Fruit fly (Drosophila melanogaster) whole organism, wandering third instar larva: Measurements from ENCODE around the gene CG14377.

Experiments
- Abd-B ChIP-seq: fragments of >200 bp; optimal IDR thresholded peaks from 2 replicates; lab custom pipeline; 2017; ENCODE audit warnings: missing biosample characterization, missing genetic modification characterization
- CG32264 ChIP-seq: fragments of 200-800 bp; sonication (Bioruptor generic); optimal IDR thresholded peaks from 2 replicates; lab custom pipeline; 2016; ENCODE audit warnings: missing biosample characterization, missing genetic modification characterization
- CG9705 ChIP-seq: fragments of 200-800 bp; sonication (Bioruptor generic); optimal IDR thresholded peaks from 2 replicates; lab custom pipeline; 2018; ENCODE audit warnings: missing biosample characterization, mild to moderate bottlenecking, missing genetic modification characterization
- CrebA ChIP-seq: fragments of 200-800 bp; sonication (Bioruptor generic); optimal IDR thresholded peaks from 2 replicates; lab custom pipeline; 2016; ENCODE audit warnings: missing biosample characterization, mild to moderate bottlenecking, missing genetic modification characterization, borderline replicate concordance
- Dfd ChIP-seq: fragments of >200 bp; optimal IDR thresholded peaks from 2 replicates; lab custom pipeline; 2017; ENCODE audit warnings: missing biosample characterization, missing genetic modification characterization
- Dif ChIP-seq: fragments of 200-275, 200-300 bp; sonication (Bioruptor generic); optimal IDR thresholded peaks from 2 replicates; lab custom pipeline; 2018; ENCODE audit warnings: missing biosample characterization, missing genetic modification characterization; ENCODE audit not compliant: partially characterized antibody
- GATAd ChIP-seq: sonication (Bioruptor generic); optimal IDR thresholded peaks from 2 replicates; lab custom pipeline; 2016; ENCODE audit warnings: missing biosample characterization, missing genetic modification characterization
- HLH106 ChIP-seq: fragments of 200-800 bp; optimal IDR thresholded peaks from 3 replicates; lab custom pipeline; 2019; ENCODE audit warnings: missing biosample characterization, mild to moderate bottlenecking, missing genetic modification characterization, moderate library complexity
- Hnf4 ChIP-seq: fragments of 200-800 bp; sonication (Bioruptor generic); optimal IDR thresholded peaks from 2 replicates; lab custom pipeline; 2016; ENCODE audit warnings: missing biosample characterization, mild to moderate bottlenecking, missing genetic modification characterization
- Hr83 ChIP-seq: fragments of 200-300 bp; sonication (Bioruptor generic); optimal IDR thresholded peaks from 2 replicates; lab custom pipeline; 2016; ENCODE audit warnings: missing biosample characterization, mild to moderate bottlenecking, missing genetic modification characterization, moderate library complexity; ENCODE audit not compliant: poor library complexity, severe bottlenecking
- Jra ChIP-seq: sonication (Bioruptor generic); optimal IDR thresholded peaks from 2 replicates; lab custom pipeline; 2016; ENCODE audit warnings: missing biosample characterization, missing genetic modification characterization
- Mio ChIP-seq: sonication (Bioruptor generic); optimal IDR thresholded peaks from 2 replicates; lab custom pipeline; 2016; ENCODE audit warnings: missing biosample characterization, missing genetic modification characterization
- Myc ChIP-seq: fragments of >200 bp; optimal IDR thresholded peaks from 2 replicates; lab custom pipeline; 2017
- N ChIP-seq: fragments of >200 bp; optimal IDR thresholded peaks from 2 replicates; lab custom pipeline; 2018; ENCODE audit warnings: missing biosample characterization, missing external identifiers, missing genetic modification characterization
- Rel ChIP-seq, 2 experiments: fragments of 200-800 bp; sonication (Bioruptor generic) in 1 of 2; optimal IDR thresholded peaks; 2 replicates in 1 of 2; 3 replicates in 1 of 2; lab custom pipeline; 2016 to 2019; ENCODE audit warnings: mild to moderate bottlenecking in 2 of 2, missing biosample characterization in 2 of 2, missing genetic modification characterization in 2 of 2, moderate library complexity in 1 of 2
- Sp1 ChIP-seq: fragments of 200-800 bp; sonication (Bioruptor generic); optimal IDR thresholded peaks from 3 replicates; lab custom pipeline; 2019; ENCODE audit warnings: missing biosample characterization, mild to moderate bottlenecking, missing genetic modification characterization, moderate library complexity
- br ChIP-seq: fragments of 200-800 bp; sonication (Bioruptor generic); optimal IDR thresholded peaks from 2 replicates; lab custom pipeline; 2016; ENCODE audit warnings: missing biosample characterization, missing genetic modification characterization
- dl ChIP-seq, 2 experiments: fragments of 175-275, 200-275 bp in 1 of 2; fragments of 200-275 bp in 1 of 2; sonication (Bioruptor generic); optimal IDR thresholded peaks; lab custom pipeline; 2018; ENCODE audit warnings: mild to moderate bottlenecking in 2 of 2, missing biosample characterization in 2 of 2, missing genetic modification characterization in 2 of 2, moderate library complexity in 2 of 2; ENCODE audit not compliant: partially characterized antibody in 2 of 2, insufficient read depth in 1 of 2
- dsf ChIP-seq: sonication (Bioruptor generic); optimal IDR thresholded peaks from 2 replicates; lab custom pipeline; 2016; ENCODE audit warnings: missing biosample characterization, missing genetic modification characterization, borderline replicate concordance
- ey ChIP-seq: fragments of 200-800 bp; sonication (Bioruptor generic); optimal IDR thresholded peaks from 2 replicates; lab custom pipeline; 2016; ENCODE audit warnings: missing biosample characterization, missing genetic modification characterization
- foxo ChIP-seq, 2 experiments: fragments of 200-800 bp; sonication (Bioruptor generic); optimal IDR thresholded peaks; 2 replicates in 1 of 2; 3 replicates in 1 of 2; lab custom pipeline; 2016 to 2017; ENCODE audit warnings: missing biosample characterization in 2 of 2, missing genetic modification characterization in 2 of 2
- fru ChIP-seq: fragments of 200-800 bp; sonication (Bioruptor generic); optimal IDR thresholded peaks from 3 replicates; lab custom pipeline; 2016; ENCODE audit warnings: missing biosample characterization, mild to moderate bottlenecking, missing genetic modification characterization
- lola ChIP-seq: fragments of >200 bp; optimal IDR thresholded peaks from 2 replicates; lab custom pipeline; 2017; ENCODE audit warnings: missing biosample characterization, missing genetic modification characterization
- pan ChIP-seq: fragments of >200 bp; optimal IDR thresholded peaks from 2 replicates; lab custom pipeline; 2017
- psq ChIP-seq: fragments of 200-800 bp; sonication (Bioruptor generic); optimal IDR thresholded peaks from 3 replicates; lab custom pipeline; 2017; ENCODE audit warnings: missing biosample characterization, mild to moderate bottlenecking, missing genetic modification characterization, moderate library complexity
- sv ChIP-seq: fragments of 200-800 bp; sonication (Bioruptor generic); optimal IDR thresholded peaks from 3 replicates; lab custom pipeline; 2016; ENCODE audit warnings: missing biosample characterization, missing genetic modification characterization
- tai ChIP-seq: sonication (Bioruptor generic); optimal IDR thresholded peaks from 2 replicates; lab custom pipeline; 2016; ENCODE audit warnings: missing biosample characterization, missing genetic modification characterization
- usp ChIP-seq: fragments of >200 bp; optimal IDR thresholded peaks from 2 replicates; lab custom pipeline; 2017; ENCODE audit warnings: missing biosample characterization, missing genetic modification characterization
- woc ChIP-seq: sonication (Bioruptor generic); optimal IDR thresholded peaks from 2 replicates; lab custom pipeline; 2016; ENCODE audit warnings: missing biosample characterization, mild to moderate bottlenecking, missing genetic modification characterization

CG14377 gene

DNA sequence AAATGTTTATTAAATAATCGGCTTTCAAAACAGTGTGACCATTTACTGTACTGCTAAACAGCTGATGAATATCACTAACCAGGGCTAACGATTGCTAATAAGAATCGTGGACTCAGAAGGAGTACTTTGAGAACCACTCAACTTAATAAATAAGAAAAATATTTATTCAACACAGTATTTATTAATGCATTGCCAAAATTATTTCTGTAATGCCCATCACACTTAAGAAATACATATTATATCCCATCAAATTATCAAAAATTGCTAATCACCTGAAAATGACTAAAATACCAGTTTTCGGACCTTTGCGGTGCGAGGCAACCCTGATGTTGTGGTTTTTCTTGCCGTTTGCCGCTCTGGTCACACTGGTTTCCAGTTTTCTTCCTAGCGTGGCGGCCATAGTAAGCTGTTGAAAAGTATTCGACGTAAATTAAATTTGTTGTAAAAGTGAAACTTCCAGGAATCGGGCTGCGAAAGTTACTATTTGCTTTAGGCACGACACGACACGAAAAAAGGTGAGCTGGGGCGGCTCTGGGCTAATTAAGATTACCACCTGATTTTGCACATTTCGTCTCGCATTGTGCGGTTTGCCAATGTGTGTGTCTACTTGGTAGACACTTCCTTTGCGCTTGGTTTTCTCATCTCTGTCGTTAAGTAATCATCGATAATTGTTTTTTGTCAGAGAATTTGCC is 15.7 kb upstream of the CG14377 start, which contains the start of the genes mRpS21 and Droj2 (continued):
- TF ChIP-seq foxo (GFP tag; optimal IDR thresholded peaks at IDR 0.05; lab: Kevin White, UChicago) (peak in 1 of 2 experiments; percentile 51), Dif (no peak), sv (peak; percentile 55), woc (GFP tag; lab: Kevin White, UChicago) (peak; percentile 60), ey (GFP tag; lab: Kevin White, UChicago) (peak; percentile 3), Hr83 (no peak), Hnf4 (peak; percentile 46), pan (lab: Kevin White, UChicago) (no peak), Jra (GFP tag; lab: Kevin White, UChicago) (peak; percentile 43), usp (GFP tag; lab: Kevin White, UChicago) (no peak)
- TF ChIP-seq, all 38 proteins: peak for 17

DNA sequence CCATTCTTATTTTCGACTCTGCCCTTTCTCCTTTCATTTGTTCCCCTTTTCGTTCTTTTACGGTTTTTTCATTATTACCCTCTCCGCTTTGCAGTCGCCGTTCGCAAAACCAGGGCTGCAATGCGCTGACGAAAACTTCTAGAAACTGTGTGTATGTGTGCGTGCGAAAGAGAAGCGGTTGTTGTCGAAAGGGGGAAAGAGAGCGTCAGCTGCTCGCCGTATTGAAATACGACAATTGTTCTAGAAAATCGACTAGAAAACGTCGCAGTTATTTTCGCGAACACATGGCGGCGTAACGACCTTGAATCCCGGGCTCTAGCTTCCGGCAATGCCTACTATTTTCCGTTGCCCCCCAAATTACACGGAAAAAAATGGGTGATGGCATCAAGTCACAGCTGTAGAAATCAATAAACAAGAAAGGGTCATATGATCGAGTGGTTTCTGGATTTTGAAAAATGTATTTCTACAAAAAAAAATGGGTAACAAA is 14.9 kb upstream of the CG14377 start:
- TF ChIP-seq psq (GFP tag; lab: Kevin White, UChicago) (peak; percentile 99), lola (GFP tag; lab: Kevin White, UChicago) (peak; percentile 56), dl (GFP tag; optimal IDR thresholded peaks at IDR 0.05; lab: Kevin White, UChicago; ENCODE audit: insufficient read depth in 1 of 2, partially characterized antibody in 2 of 2) (no peak)
- TF ChIP-seq, all 38 proteins: peak for 2

DNA sequence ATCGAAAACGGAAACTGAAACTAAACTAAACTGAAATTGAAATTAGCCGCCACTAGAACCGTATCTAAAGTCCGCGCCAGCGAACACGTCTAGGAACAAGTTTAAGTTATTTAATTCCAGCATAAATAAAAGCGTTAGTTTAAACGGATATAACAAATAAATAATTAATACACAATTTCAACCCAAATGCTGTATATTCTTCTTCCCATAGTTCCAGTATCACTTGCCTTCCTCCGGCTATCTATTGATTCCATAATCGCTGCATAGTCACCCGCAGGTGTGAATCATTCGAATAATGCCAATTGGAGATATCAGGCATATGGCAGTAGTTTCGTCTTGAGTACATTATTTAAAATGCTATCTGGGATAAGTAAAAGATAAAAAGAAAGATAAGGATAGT is 12.5 kb upstream of the CG14377 start:
- TF ChIP-seq CG9705 (no peak), HLH106 (tag; lab: Kevin White, UChicago) (no peak), Myc (lab: Kevin White, UChicago) (no peak), sv (no peak), Hnf4 (no peak), tai (GFP tag; lab: Kevin White, UChicago) (no peak), CrebA (GFP tag; lab: Kevin White, UChicago) (no peak), ey (GFP tag; lab: Kevin White, UChicago) (no peak), Dfd (GFP tag; lab: Kevin White, UChicago) (no peak), Sp1 (GFP tag; lab: Kevin White, UChicago) (no peak), GATAd (GFP tag; lab: Kevin White, UChicago) (no peak), br (GFP tag; lab: Kevin White, UChicago) (no peak)

DNA sequence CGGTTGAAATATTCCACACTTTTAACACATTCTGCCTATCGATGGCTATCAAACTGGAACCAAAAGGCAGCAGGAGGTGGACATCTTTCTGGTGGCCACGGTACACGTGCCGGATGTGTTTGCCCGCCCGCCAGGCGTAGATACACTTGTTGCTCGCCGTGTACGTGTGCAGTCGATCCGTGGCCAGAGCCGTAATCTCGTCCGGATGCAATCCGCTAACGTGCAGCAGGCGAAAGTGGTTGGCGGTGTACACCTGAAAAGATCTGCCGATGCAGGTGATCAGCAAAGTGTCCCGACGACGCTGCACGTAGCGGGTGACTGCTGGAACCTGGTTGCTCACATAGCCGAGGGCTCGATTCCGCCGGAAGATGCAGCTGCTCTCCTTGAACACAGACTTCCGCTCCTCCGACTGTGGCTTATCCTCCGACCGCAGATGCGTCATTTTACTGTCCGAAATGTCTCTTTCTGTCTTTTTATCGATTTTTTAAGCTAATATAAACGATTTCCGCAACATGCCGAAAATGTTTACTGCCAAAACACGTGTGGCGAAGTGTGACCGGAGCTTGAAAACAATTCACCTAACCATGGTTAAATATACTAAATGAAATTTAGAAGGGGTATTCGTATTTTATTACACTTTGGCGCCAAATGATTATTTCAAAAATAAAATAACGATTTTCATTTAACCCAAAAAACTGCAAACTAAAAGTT is 9.3 kb upstream of the CG14377 start, which contains the start of gene CG9799:
CG9799 (minus strand) TSS at position 550 of the 711 bp plus-strand sequence.
- TF ChIP-seq Abd-B (GFP tag; lab: Kevin White, UChicago) (no peak), Myc (lab: Kevin White, UChicago) (peak; percentile 14)

DNA sequence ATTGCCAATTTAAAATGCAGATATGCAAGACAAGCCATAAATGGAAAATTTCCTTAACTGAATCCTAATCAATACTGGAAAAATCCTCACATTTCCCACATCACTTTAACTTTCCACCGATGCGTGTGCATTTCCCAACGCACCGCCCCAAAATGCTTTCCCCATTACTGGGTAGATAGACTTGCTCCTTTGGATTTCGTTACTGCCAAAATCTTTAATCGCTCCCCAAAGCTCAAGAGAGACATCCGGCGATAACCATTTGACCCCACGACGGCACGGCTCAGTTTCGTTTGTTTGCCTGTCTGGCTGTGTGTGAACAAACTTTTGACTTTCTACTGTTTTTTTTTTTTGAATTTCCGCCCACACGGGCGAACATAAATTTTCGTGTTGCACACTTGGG is 7.1 kb upstream of the CG14377 start:
- TF ChIP-seq fru (GFP tag; lab: Kevin White, UChicago) (peak; percentile 18), dl (GFP tag; optimal IDR thresholded peaks at IDR 0.05; lab: Kevin White, UChicago; ENCODE audit: insufficient read depth in 1 of 2, partially characterized antibody in 2 of 2) (no peak)

DNA sequence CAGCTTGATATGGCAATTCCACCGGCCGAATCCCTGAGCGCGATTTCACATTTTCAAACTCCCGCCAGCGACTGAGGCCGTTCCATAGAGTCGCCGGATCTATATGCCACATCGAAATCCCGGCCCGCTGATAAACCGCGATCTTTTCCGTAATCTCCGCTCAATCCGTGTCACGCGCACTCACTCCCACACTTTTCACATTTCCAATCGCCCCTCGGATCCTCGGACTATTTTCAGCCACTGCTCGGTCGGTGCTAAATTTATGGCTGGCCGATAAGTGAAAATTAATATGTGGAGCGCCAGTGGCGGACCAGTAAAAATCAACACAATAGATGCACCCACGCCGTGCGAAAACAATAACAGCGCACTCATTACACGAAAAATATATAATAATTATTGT is 4.6 kb upstream of the CG14377 start:
- TF ChIP-seq HLH106 (tag; lab: Kevin White, UChicago), result no peak
- TF ChIP-seq Myc (lab: Kevin White, UChicago), result no peak
- TF ChIP-seq tai (GFP tag; lab: Kevin White, UChicago), result no peak
- no peak for TF ChIP-seq dsf
- TF ChIP-seq fru (GFP tag; lab: Kevin White, UChicago), result no peak
- no peak for TF ChIP-seq CG9705
- TF ChIP-seq CG32264 (GFP tag; lab: Kevin White, UChicago), result no peak
- TF ChIP-seq Hnf4, result no peak
- no peak for TF ChIP-seq usp (GFP tag; lab: Kevin White, UChicago)
- no peak for TF ChIP-seq dl (GFP tag; optimal IDR thresholded peaks at IDR 0.05; lab: Kevin White, UChicago; ENCODE audit: insufficient read depth in 1 of 2, partially characterized antibody in 2 of 2)
- TF ChIP-seq Mio (GFP tag; lab: Kevin White, UChicago), result no peak
- TF ChIP-seq Rel (GFP tag; optimal IDR thresholded peaks at IDR 0.05; lab: Kevin White, UChicago), result no peak
- TF ChIP-seq Rel (tag; optimal IDR thresholded peaks at IDR 0.05; lab: Kevin White, UChicago), result no peak
- TF ChIP-seq psq (GFP tag; lab: Kevin White, UChicago), result no peak
- no peak for TF ChIP-seq pan (lab: Kevin White, UChicago)
- TF ChIP-seq sv, result no peak
- no peak for TF ChIP-seq ey (GFP tag; lab: Kevin White, UChicago)
- no peak for TF ChIP-seq N (GFP tag; lab: Kevin White, UChicago)
